Fruit fly (Drosophila melanogaster): ENCODE results near the gene Dys.
A peak's percentile ranks its signal among the peaks of the same experiment; 100 is the strongest.

Gene Dys

dm6 chr3R:19612908-19613431 lies 152.1 kb downstream of the Dys start, which contains the start of gene CG16727 (continued):
- TF ChIP-seq CG10274 (GFP tag; optimal IDR thresholded peaks at IDR 0.05) (no peak), CG11695 (GFP tag; IDR thresholded peaks at IDR 0.05) (no peak), CG12391 (tag; optimal IDR thresholded peaks at IDR 0.05) (no peak), salm (tag; optimal IDR thresholded peaks at IDR 0.05) (peak; percentile 6), CG11456 (GFP tag; IDR thresholded peaks at IDR 0.05) (no peak), CG18599 (GFP tag; optimal IDR thresholded peaks at IDR 0.05) (peak; percentile 52), gt (GFP tag; IDR thresholded peaks at IDR 0.05) (no peak), BtbVII (GFP tag; optimal IDR thresholded peaks at IDR 0.05) (peak; percentile 30), bowl (GFP tag; IDR thresholded peaks at IDR 0.05) (no peak), fu2 (GFP tag; optimal IDR thresholded peaks at IDR 0.05) (no peak), CG6254 (GFP tag; optimal IDR thresholded peaks at IDR 0.05) (no peak), Asciz (GFP tag; optimal IDR thresholded peaks at IDR 0.05) (peak; percentile 20), gfzf (GFP tag; optimal IDR thresholded peaks at IDR 0.05) (no peak), CG34422 (GFP tag; IDR thresholded peaks at IDR 0.05) (no peak), CG3726 (GFP tag; IDR thresholded peaks at IDR 0.05) (0 out of 3 replicates have a peak, but pooled peaks have one; percentile 20), CG13894 (tag; optimal IDR thresholded peaks at IDR 0.05) (no peak), CG12071 (GFP tag; optimal IDR thresholded peaks at IDR 0.05) (peak; percentile 41), CG8765 (GFP tag; IDR thresholded peaks at IDR 0.05) (no peak), schlank (tag; optimal IDR thresholded peaks at IDR 0.05) (peak; percentile 40), sens (GFP tag) (peak; percentile 78), gem (tag; optimal IDR thresholded peaks at IDR 0.05) (peak; percentile 28), CG2875 (GFP tag; optimal IDR thresholded peaks at IDR 0.05) (peak; percentile 18), CG14860 (GFP tag; IDR thresholded peaks at IDR 0.05; ENCODE audit: partially characterized antibody) (no peak), dmrt99B (tag; optimal IDR thresholded peaks at IDR 0.05) (peak; percentile 26), sima (GFP tag; optimal IDR thresholded peaks at IDR 0.05) (no peak), CG17186 (GFP tag; optimal IDR thresholded peaks at IDR 0.05) (no peak), CG17359 (tag; optimal IDR thresholded peaks at IDR 0.05) (peak; percentile 36), CG2712 (tag; optimal IDR thresholded peaks at IDR 0.05) (no peak), CHES-1-like (GFP tag; optimal IDR thresholded peaks at IDR 0.05) (no peak), ash1 (GFP tag; optimal IDR thresholded peaks at IDR 0.05) (no peak), unpg (GFP tag; optimal IDR thresholded peaks at IDR 0.05) (no peak), CG12155 (GFP tag; optimal IDR thresholded peaks at IDR 0.05) (no peak), CG10209 (GFP tag; optimal IDR thresholded peaks at IDR 0.05) (peak; percentile 22), tll (GFP tag; optimal IDR thresholded peaks at IDR 0.05) (no peak), CG12219 (GFP tag; optimal IDR thresholded peaks at IDR 0.05) (peak; percentile 16), ham (GFP tag; IDR thresholded peaks at IDR 0.05) (no peak), inv (GFP tag; IDR thresholded peaks at IDR 0.05; ENCODE audit: partially characterized antibody) (no peak), CG7987 (GFP tag; optimal IDR thresholded peaks at IDR 0.05) (peak; percentile 28), tap (tag; optimal IDR thresholded peaks at IDR 0.05) (peak; percentile 2), CG7839 (tag; optimal IDR thresholded peaks at IDR 0.05) (no peak), sqz (GFP tag; optimal IDR thresholded peaks at IDR 0.05) (no peak), CrebB (tag; optimal IDR thresholded peaks at IDR 0.05) (peak; percentile 17), CG15514 (GFP tag; optimal IDR thresholded peaks at IDR 0.05) (peak; percentile 49), CG16863 (GFP tag; optimal IDR thresholded peaks at IDR 0.05) (no peak), CG12299 (tag; optimal IDR thresholded peaks at IDR 0.05) (no peak), ci (GFP tag; IDR thresholded peaks at IDR 0.05) (no peak), jigr1 (GFP tag; IDR thresholded peaks at IDR 0.05) (no peak), CG13296 (GFP tag; optimal IDR thresholded peaks at IDR 0.05) (peak; percentile 65), CG12236 (GFP tag; optimal IDR thresholded peaks at IDR 0.05) (no peak)
